Worm (Caenorhabditis elegans): ENCODE data around the gene srz-5.

Gene srz-5

DNA sequence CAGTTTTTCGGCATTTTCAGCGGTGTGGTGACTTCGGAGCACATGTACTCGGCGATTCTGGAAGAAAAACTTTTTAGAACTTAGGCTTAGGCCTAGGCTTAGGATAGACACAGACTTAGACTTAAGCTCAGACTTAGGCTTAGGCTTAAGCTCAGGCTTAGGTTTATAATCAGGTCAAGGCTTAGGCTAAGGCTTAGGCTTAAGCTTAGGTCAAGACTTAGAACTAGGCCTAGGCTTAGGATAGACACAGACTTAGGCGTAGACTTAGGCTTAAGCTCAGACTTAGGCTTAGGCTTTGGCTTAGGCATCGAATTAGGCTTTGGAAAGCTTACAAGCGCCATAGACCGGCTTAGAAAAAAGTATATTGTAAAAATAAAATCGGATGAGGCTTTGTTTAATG, 38.0 kb downstream of the srz-5 start:
- no peak for TF ChIP-seq fax-1 (tag; optimal IDR thresholded peaks at IDR 0.05)
- no peak for TF ChIP-seq ceh-45 (GFP tag; IDR thresholded peaks at IDR 0.05)
- no peak for TF ChIP-seq fkh-6 (tag; optimal IDR thresholded peaks at IDR 0.05)
- peak; percentile 62 for TF ChIP-seq dve-1 (tag; optimal IDR thresholded peaks at IDR 0.05)

DNA sequence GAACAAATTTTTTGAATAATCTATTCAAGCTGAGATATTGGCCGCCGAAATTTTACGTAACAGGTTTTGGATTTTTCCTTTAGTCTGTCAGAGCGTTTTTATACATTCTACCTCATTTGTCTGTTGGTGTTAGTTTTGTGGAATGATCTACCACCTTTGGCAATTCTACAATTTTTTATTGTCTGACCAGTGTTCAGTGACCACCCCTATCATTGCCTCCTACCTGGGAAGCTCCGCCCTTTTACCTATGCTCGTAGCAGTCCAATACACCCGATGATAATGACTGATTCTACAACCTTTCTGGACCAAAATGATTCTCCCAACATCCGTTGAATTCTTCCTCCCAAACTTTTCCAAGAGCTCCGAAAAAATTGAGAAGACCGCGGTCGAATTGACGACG, 40.8 kb downstream of the srz-5 start, which contains the start of gene sdz-32:
Gene sdz-32 (plus strand): TSS at position 301 of the 400 bp plus-strand sequence.
- TF ChIP-seq madf-2 (tag; optimal IDR thresholded peaks at IDR 0.05), result no peak
- no peak for TF ChIP-seq pat-9 (tag; optimal IDR thresholded peaks at IDR 0.05)
- TF ChIP-seq ceh-14 (tag; optimal IDR thresholded peaks at IDR 0.05), result no peak
- no peak for TF ChIP-seq ceh-2 (tag; optimal IDR thresholded peaks at IDR 0.05)
- no peak for TF ChIP-seq pha-2 (tag; optimal IDR thresholded peaks at IDR 0.05)
- TF ChIP-seq ceh-18 (tag; optimal IDR thresholded peaks at IDR 0.05), result no peak
- no peak for TF ChIP-seq ceh-9 (tag; optimal IDR thresholded peaks at IDR 0.05)
- no peak for TF ChIP-seq eyg-1 (tag; optimal IDR thresholded peaks at IDR 0.05)
- TF ChIP-seq elt-4 (tag; optimal IDR thresholded peaks at IDR 0.05), result no peak
- TF ChIP-seq sdc-2 (tag; optimal IDR thresholded peaks at IDR 0.05), result no peak
- no peak for TF ChIP-seq dve-1 (tag; optimal IDR thresholded peaks at IDR 0.05)

DNA sequence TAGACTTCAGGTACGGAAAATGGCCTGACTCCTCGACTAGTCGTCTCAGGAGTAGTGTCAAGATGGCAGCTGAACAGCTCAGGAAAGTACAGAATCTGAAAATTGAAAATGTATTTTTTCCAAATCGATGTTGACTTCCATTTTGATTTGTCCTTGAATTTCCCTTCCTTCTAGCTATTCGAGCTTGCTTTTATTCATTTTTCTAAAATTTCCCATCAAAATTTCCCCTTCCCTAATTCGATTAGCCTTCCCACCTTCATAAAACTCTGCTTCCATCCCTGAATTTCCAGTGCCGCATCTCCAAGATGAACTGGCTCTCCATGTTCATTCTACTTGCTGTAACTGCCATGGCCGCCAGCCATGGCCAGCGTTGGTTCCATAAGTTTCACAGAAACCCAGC, 41.7 kb downstream of the srz-5 start, which contains the start of gene Y49F6B.6:
Gene Y49F6B.6 (plus strand): TSS at position 301 of the 400 bp plus-strand sequence.
- TF ChIP-seq C38D4.7 (GFP tag; optimal IDR thresholded peaks at IDR 0.05) (no peak), nhr-232 (tag; optimal IDR thresholded peaks at IDR 0.05) (no peak), unc-42 (tag; optimal IDR thresholded peaks at IDR 0.05) (no peak), ceh-14 (tag; optimal IDR thresholded peaks at IDR 0.05) (no peak), hlh-15 (tag; optimal IDR thresholded peaks at IDR 0.05) (no peak), che-1 (tag; optimal IDR thresholded peaks at IDR 0.05) (no peak), fkh-6 (tag; optimal IDR thresholded peaks at IDR 0.05) (no peak), rnt-1 (tag; optimal IDR thresholded peaks at IDR 0.05) (no peak), ceh-22 (tag; optimal IDR thresholded peaks at IDR 0.05) (no peak)

DNA sequence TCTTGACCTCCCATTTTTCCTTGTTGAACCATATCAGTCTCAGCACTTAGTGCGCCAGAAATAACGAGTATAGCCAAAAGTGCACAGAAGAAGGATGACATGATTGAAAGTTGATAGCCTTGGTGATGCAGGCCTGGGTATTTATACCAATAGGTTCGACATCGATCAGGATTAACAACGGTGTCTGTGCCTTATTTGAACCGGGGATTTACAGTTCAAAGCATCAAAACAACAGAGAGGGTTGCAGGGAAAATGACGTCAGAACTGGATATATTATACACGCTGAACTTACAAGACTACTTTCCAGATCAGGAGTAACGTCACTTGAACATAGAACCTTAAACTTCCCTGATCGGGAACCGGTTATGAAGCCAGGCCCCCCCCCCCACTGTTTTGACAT, 42.2 kb downstream of the srz-5 start, which contains the start of gene Y49F6B.12:
Gene Y49F6B.12 (minus strand): TSS at position 101 of the 400 bp plus-strand sequence.
- TF ChIP-seq elt-4 (tag; optimal IDR thresholded peaks at IDR 0.05) (no peak), F13H6.1 (tag; optimal IDR thresholded peaks at IDR 0.05) (no peak), unc-42 (tag; optimal IDR thresholded peaks at IDR 0.05) (no peak), hlh-8 (tag; optimal IDR thresholded peaks at IDR 0.05) (no peak), ceh-2 (tag; optimal IDR thresholded peaks at IDR 0.05) (no peak), gmeb-2 (tag; optimal IDR thresholded peaks at IDR 0.05) (no peak), C08G9.2 (tag; optimal IDR thresholded peaks at IDR 0.05) (no peak), sox-4 (tag; optimal IDR thresholded peaks at IDR 0.05) (no peak), ref-2 (tag; optimal IDR thresholded peaks at IDR 0.05) (no peak), ahr-1 (tag; optimal IDR thresholded peaks at IDR 0.05) (no peak), ttx-3 (tag; optimal IDR thresholded peaks at IDR 0.05) (no peak), syd-9 (tag; optimal IDR thresholded peaks at IDR 0.05) (no peak), pqm-1 (tag; optimal IDR thresholded peaks at IDR 0.05) (no peak), pha-4 (tag; optimal IDR thresholded peaks at IDR 0.05) (no peak), ceh-48 (tag; optimal IDR thresholded peaks at IDR 0.05) (no peak), npax-4 (tag; optimal IDR thresholded peaks at IDR 0.05) (no peak), fkh-6 (tag; optimal IDR thresholded peaks at IDR 0.05) (no peak)

DNA sequence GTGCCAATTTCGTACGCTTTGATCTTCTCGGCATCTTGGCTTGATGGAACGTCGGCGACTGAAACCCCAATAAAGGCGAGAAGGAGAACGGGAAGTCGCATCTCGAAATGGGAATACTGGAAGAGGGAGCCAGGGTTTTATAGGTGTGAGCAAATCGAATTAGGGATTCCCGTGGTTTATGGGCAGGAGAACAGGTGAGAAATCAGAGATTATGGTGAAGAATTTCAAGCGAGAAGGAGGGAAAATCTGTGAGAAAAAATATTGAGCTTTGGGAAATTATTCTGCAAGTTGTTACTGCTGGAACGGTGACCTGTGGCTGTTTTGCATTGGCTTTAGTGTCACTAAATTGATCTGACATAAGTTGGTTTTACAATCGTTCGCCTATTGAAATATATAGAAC, 42.9 kb downstream of the srz-5 start, which contains the start of gene Y49F6B.13:
Gene Y49F6B.13 (minus strand): TSS at position 101 of the 400 bp plus-strand sequence.
- TF ChIP-seq ama-1 (optimal IDR thresholded peaks at IDR 0.05), result no peak
- TF ChIP-seq pha-4 (tag; optimal IDR thresholded peaks at IDR 0.05), result no peak
- TF ChIP-seq mec-3 (tag; optimal IDR thresholded peaks at IDR 0.05; ENCODE audit: borderline replicate concordance), result no peak
- no peak for TF ChIP-seq hlh-15 (tag; optimal IDR thresholded peaks at IDR 0.05)

Data from whole organism, late embryonic.